Worm (Caenorhabditis elegans) whole organism, L4 larva: ENCODE data around the gene F53E4.1.

ENCODE experiments used
- F10B5.3 ChIP-seq: sonication (generic microtip); optimal IDR thresholded peaks from 2 replicates; lab custom pipeline; 2016; ENCODE audit warnings: mild to moderate bottlenecking, missing genetic modification characterization, missing compliant biosample characterization
- R02D3.7 ChIP-seq: fragments of 150-350 bp; sonication (generic microtip); optimal IDR thresholded peaks from 3 replicates; lab custom pipeline; 2014; ENCODE audit warnings: missing biosample characterization, missing genetic modification characterization
- ZK546.5 ChIP-seq, 2 experiments: sonication (generic microtip); optimal IDR thresholded peaks; 2 replicates each; lab custom pipeline; 2017; ENCODE audit warnings: missing biosample characterization in 2 of 2, missing genetic modification characterization in 2 of 2
- aha-1 ChIP-seq: fragments of 150-350 bp; peaks from one replicate; lab custom pipeline; 2014; ENCODE audit warnings: missing biosample characterization, missing genetic modification characterization
- ceh-82 ChIP-seq: sonication (generic microtip); optimal IDR thresholded peaks from 2 replicates; lab custom pipeline; 2017; ENCODE audit warnings: missing biosample characterization, missing genetic modification characterization
- daf-12 ChIP-seq: fragments of 150-350 bp; optimal IDR thresholded peaks from 2 replicates; lab custom pipeline; 2014; ENCODE audit warnings: missing biosample characterization, missing genetic modification reagents, missing genetic modification characterization
- daf-16 ChIP-seq, 3 experiments: sonication (generic microtip); optimal IDR thresholded peaks; 2 replicates each; lab custom pipeline; 2016 to 2017; ENCODE audit warnings: missing genetic modification characterization in 3 of 3, missing genetic modification reagents in 3 of 3, mild to moderate bottlenecking in 2 of 3, missing compliant biosample characterization in 2 of 3, missing biosample characterization in 1 of 3, moderate library complexity in 1 of 3
- hlh-30 ChIP-seq: sonication (generic microtip); optimal IDR thresholded peaks from 2 replicates; lab custom pipeline; 2017; ENCODE audit warnings: antibody characterized with exemption, mild to moderate bottlenecking, missing genetic modification characterization, missing compliant biosample characterization; ENCODE audit not compliant: insufficient read depth
- hmg-1.1 ChIP-seq: fragments of 200-800 bp; sonication (Bioruptor generic); IDR thresholded peaks from 2 replicates; pipeline ENCODE4 v1.3.6; 2022; ENCODE audit warnings: missing genetic modification reagents, missing genetic modification characterization, missing compliant biosample characterization
- jun-1 ChIP-seq: fragments of 150-350 bp; optimal IDR thresholded peaks from 2 replicates; lab custom pipeline; 2014; ENCODE audit warnings: missing biosample characterization, missing genetic modification reagents, missing genetic modification characterization
- lin-13 ChIP-seq: fragments of 150-350 bp; optimal IDR thresholded peaks from 2 replicates; lab custom pipeline; 2014; ENCODE audit warnings: missing biosample characterization, missing genetic modification reagents, missing genetic modification characterization
- lin-15B ChIP-seq: fragments of 150-350 bp; sonication (generic microtip); optimal IDR thresholded peaks from 3 replicates; lab custom pipeline; 2014; ENCODE audit warnings: missing biosample characterization, missing genetic modification characterization
- madf-5 ChIP-seq, 2 experiments: fragments of 200-800 bp; sonication (Bioruptor generic); IDR thresholded peaks; 2 replicates each; pipeline ENCODE4 v1.3.6; 2022; ENCODE audit warnings: missing compliant biosample characterization in 2 of 2, missing genetic modification characterization in 2 of 2
- mdl-1 ChIP-seq, 2 experiments: fragments of 150-350 bp in 1 of 2; sonication (generic microtip) in 1 of 2; optimal IDR thresholded peaks; 2 replicates each; lab custom pipeline; 2014 to 2017; ENCODE audit warnings: missing biosample characterization in 2 of 2, missing genetic modification characterization in 2 of 2
- mep-1 ChIP-seq: fragments of 150-350 bp; sonication (generic microtip); optimal IDR thresholded peaks from 3 replicates; lab custom pipeline; 2014; ENCODE audit warnings: missing biosample characterization, missing genetic modification characterization
- mes-2 ChIP-seq: sonication (generic microtip); optimal IDR thresholded peaks from 2 replicates; lab custom pipeline; 2016; ENCODE audit warnings: missing genotype, mild to moderate bottlenecking, missing genetic modification characterization, missing compliant biosample characterization; ENCODE audit not compliant: poor library complexity, severe bottlenecking
- mxl-3 ChIP-seq: fragments of 200-800 bp; sonication (Bioruptor generic); optimal IDR thresholded peaks from 2 replicates; lab custom pipeline; 2018; ENCODE audit warnings: mild to moderate bottlenecking, missing genetic modification characterization, missing compliant biosample characterization
- nhr-10 ChIP-seq: fragments of 150-350 bp; optimal IDR thresholded peaks from 2 replicates; lab custom pipeline; 2014; ENCODE audit warnings: missing biosample characterization, missing genetic modification characterization
- nhr-102 ChIP-seq: sonication (generic microtip); optimal IDR thresholded peaks from 2 replicates; lab custom pipeline; 2016; ENCODE audit warnings: mild to moderate bottlenecking, missing genetic modification characterization, moderate library complexity, missing compliant biosample characterization
- nhr-11 ChIP-seq: fragments of 150-350 bp; optimal IDR thresholded peaks from 2 replicates; lab custom pipeline; 2014; ENCODE audit warnings: missing biosample characterization, missing genetic modification characterization
- nhr-111 ChIP-seq: fragments of 200-800 bp; sonication (Bioruptor generic); optimal IDR thresholded peaks from 2 replicates; lab custom pipeline; 2018; ENCODE audit warnings: mild to moderate bottlenecking, missing genetic modification characterization, missing compliant biosample characterization
- nhr-48 ChIP-seq: sonication (generic microtip); optimal IDR thresholded peaks from 2 replicates; lab custom pipeline; 2016; ENCODE audit warnings: mild to moderate bottlenecking, missing genetic modification characterization, missing compliant biosample characterization
- nhr-6 ChIP-seq: fragments of 150-350 bp; optimal IDR thresholded peaks from 2 replicates; lab custom pipeline; 2014; ENCODE audit warnings: missing biosample characterization, missing genetic modification characterization
- php-3 ChIP-seq: fragments of 200-800 bp; sonication (Bioruptor generic); IDR thresholded peaks from 2 replicates; pipeline ENCODE4 v1.3.6; 2022; ENCODE audit warnings: missing genetic modification reagents, missing genetic modification characterization, missing compliant biosample characterization
- pqm-1 ChIP-seq: sonication (generic microtip); optimal IDR thresholded peaks from 2 replicates; lab custom pipeline; 2017; ENCODE audit warnings: missing biosample characterization, missing genetic modification characterization
- rbr-2 ChIP-seq: sonication (generic microtip); optimal IDR thresholded peaks from 2 replicates; lab custom pipeline; 2016; ENCODE audit warnings: missing genotype, missing genetic modification characterization, missing compliant biosample characterization
- saeg-2 ChIP-seq: fragments of 200-800 bp; sonication (Bioruptor generic); IDR thresholded peaks from 2 replicates; pipeline ENCODE4 v1.3.6; 2022; ENCODE audit warnings: missing genetic modification reagents, missing genetic modification characterization, missing compliant biosample characterization
- skn-1 ChIP-seq: fragments of 150-350 bp; optimal IDR thresholded peaks from 2 replicates; lab custom pipeline; 2014; ENCODE audit warnings: missing biosample characterization, missing genetic modification characterization
- snpc-1.2 ChIP-seq: fragments of 200-800 bp; sonication (Bioruptor generic); IDR thresholded peaks from 2 replicates; pipeline ENCODE4 v1.3.6; 2022; ENCODE audit warnings: missing genetic modification reagents, missing genetic modification characterization, missing compliant biosample characterization
- snpc-4 ChIP-seq: fragments of 150-350 bp; optimal IDR thresholded peaks from 2 replicates; lab custom pipeline; 2014; ENCODE audit warnings: missing biosample characterization, missing genetic modification characterization
- tag-97 ChIP-seq: fragments of 200-800 bp; sonication (Bioruptor generic); IDR thresholded peaks from 2 replicates; pipeline ENCODE4 v1.3.6; 2022; ENCODE audit warnings: missing genetic modification characterization, missing compliant biosample characterization
- unc-39 ChIP-seq: sonication (generic microtip); optimal IDR thresholded peaks from 2 replicates; lab custom pipeline; 2017; ENCODE audit warnings: missing biosample characterization, missing genetic modification characterization
- unc-62 ChIP-seq, 3 experiments: fragments of 150-350 bp in 1 of 3; sonication (generic microtip); optimal IDR thresholded peaks in 2 of 3; peaks in 1 of 3; 1 replicate in 1 of 3; 2 replicates in 2 of 3; lab custom pipeline; 2014 to 2017; ENCODE audit warnings: missing biosample characterization in 3 of 3, missing genetic modification characterization in 3 of 3, missing genetic modification reagents in 3 of 3, missing genotype in 1 of 3
- vab-7 ChIP-seq: fragments of 200-800 bp; sonication (Bioruptor generic); IDR thresholded peaks from 2 replicates; pipeline ENCODE4 v1.3.6; 2022; ENCODE audit warnings: missing genetic modification reagents, missing genetic modification characterization, missing compliant biosample characterization
- zfp-3 ChIP-seq: fragments of 200-800 bp; sonication (Bioruptor generic); conservative IDR thresholded peaks from 2 replicates; pipeline ENCODE4 v1.3.6; 2022; ENCODE audit warnings: missing genetic modification reagents, missing genetic modification characterization, missing compliant biosample characterization

Gene F53E4.1

ce11 chrV:15629543-15629942 lies 38.6 kb downstream of the F53E4.1 start, which contains the start of gene str-248:
str-248 (minus strand) TSS chrV:15629643.
- TF ChIP-seq aha-1 (tag; lab: Kevin White, UChicago) (peak; percentile 8), daf-16 (GFP tag; optimal IDR thresholded peaks at IDR 0.05; lab: Kevin White, UChicago) (no peak), daf-16 (tag; optimal IDR thresholded peaks at IDR 0.05; lab: Kevin White, UChicago) (no peak)
- TF ChIP-seq, all 104 proteins: peak for 1

ce11 chrV:15625561-15625960 lies 42.5 kb downstream of the F53E4.1 start, which contains the start of gene C55A1.11:
C55A1.11 (plus strand) TSS chrV:15625861.
- TF ChIP-seq ZK546.5 (tag; optimal IDR thresholded peaks at IDR 0.05; lab: Kevin White, UChicago) = no peak

- TF ChIP-seq zfp-3 (GFP tag; lab: Robert Waterston, UW) (no peak), hmg-1.1 (no peak), mes-2 (no peak), php-3 (GFP tag; lab: Robert Waterston, UW) (no peak), madf-5 (GFP tag; IDR thresholded peaks at IDR 0.05; lab: Robert Waterston, UW) (no peak), lin-13 (no peak), mdl-1 (tag; optimal IDR thresholded peaks at IDR 0.05; lab: Kevin White, UChicago) (no peak), nhr-10 (tag; lab: Kevin White, UChicago) (no peak), F10B5.3 (tag; lab: Kevin White, UChicago) (no peak), mep-1 (tag; lab: Kevin White, UChicago) (no peak), snpc-4 (no peak), unc-62 (GFP tag; optimal IDR thresholded peaks at IDR 0.05 in 1 of 2; lab: Kevin White, UChicago) (no peak), unc-62 (tag; optimal IDR thresholded peaks at IDR 0.05; lab: Kevin White, UChicago) (no peak), rbr-2 (tag; lab: Kevin White, UChicago) (no peak), nhr-102 (tag; lab: Kevin White, UChicago) (no peak), daf-16 (GFP tag; optimal IDR thresholded peaks at IDR 0.05; lab: Kevin White, UChicago) (no peak), daf-16 (tag; optimal IDR thresholded peaks at IDR 0.05; lab: Kevin White, UChicago) (no peak), nhr-11 (tag; lab: Kevin White, UChicago) (no peak), nhr-6 (tag; lab: Kevin White, UChicago) (no peak), lin-15B (tag; lab: Kevin White, UChicago) (no peak), unc-39 (tag; lab: Kevin White, UChicago) (no peak)
Observed at ce11 chrV:15621518-15621917, 46.6 kb downstream of the F53E4.1 start, which contains the start of gene C55A1.1. C55A1.1 (plus strand) TSS chrV:15621818.

ce11 chrV:15614534-15614933 lies 53.6 kb downstream of the F53E4.1 start:
- TF ChIP-seq mes-2 (no peak), aha-1 (tag; lab: Kevin White, UChicago) (peak; percentile 95)

- TF ChIP-seq daf-12 (tag; lab: Kevin White, UChicago) (no peak), pqm-1 (no peak), nhr-10 (tag; lab: Kevin White, UChicago) (no peak), vab-7 (no peak), php-3 (GFP tag; lab: Robert Waterston, UW) (no peak), nhr-111 (GFP tag; lab: Kevin White, UChicago) (no peak), lin-13 (no peak), madf-5 (GFP tag; IDR thresholded peaks at IDR 0.05; lab: Robert Waterston, UW) (no peak), nhr-48 (no peak), snpc-1.2 (GFP tag; lab: Robert Waterston, UW) (no peak), jun-1 (tag; lab: Kevin White, UChicago) (no peak), R02D3.7 (tag; lab: Kevin White, UChicago) (no peak), saeg-2 (GFP tag; lab: Robert Waterston, UW) (no peak), mxl-3 (GFP tag; lab: Kevin White, UChicago) (no peak), tag-97 (GFP tag; lab: Robert Waterston, UW) (no peak), skn-1 (tag; lab: Kevin White, UChicago) (no peak), ceh-82 (tag; lab: Kevin White, UChicago) (no peak), hlh-30 (tag; lab: Kevin White, UChicago) (no peak)
Observed at ce11 chrV:15612886-15613285, 55.2 kb downstream of the F53E4.1 start, which contains the start of gene str-263. str-263 (plus strand) TSS chrV:15613186.
